Worm (Caenorhabditis elegans): ENCODE data around the gene sly-1.

- TF ChIP-seq alr-1 (tag; optimal IDR thresholded peaks at IDR 0.05; ENCODE audit: borderline replicate concordance) = no peak
- no peak for TF ChIP-seq ceh-82 (tag; optimal IDR thresholded peaks at IDR 0.05)
- no peak for TF ChIP-seq nhr-76 (tag; optimal IDR thresholded peaks at IDR 0.05)
- no peak for TF ChIP-seq nhr-237 (tag; optimal IDR thresholded peaks at IDR 0.05)
- TF ChIP-seq lin-15B (tag; optimal IDR thresholded peaks at IDR 0.05) = no peak
- TF ChIP-seq jun-1 (tag; optimal IDR thresholded peaks at IDR 0.05) = no peak
- TF ChIP-seq nhr-12 (tag; optimal IDR thresholded peaks at IDR 0.05) = no peak
- TF ChIP-seq fkh-8 (tag; optimal IDR thresholded peaks at IDR 0.05) = no peak
- TF ChIP-seq grh-1 (GFP tag; IDR thresholded peaks at IDR 0.05) = no peak
- TF ChIP-seq hlh-4 (tag; optimal IDR thresholded peaks at IDR 0.05) = no peak
- TF ChIP-seq tlp-1 (tag; optimal IDR thresholded peaks at IDR 0.05) = no peak
- no peak for TF ChIP-seq ama-1 (optimal IDR thresholded peaks at IDR 0.05)
Observed at ce11 chrIII:10470927-10471326, 35.9 kb upstream of the sly-1 start, which contains the start of gene cul-1.

Data from whole organism, L1 larva.